Fruit fly (Drosophila melanogaster) whole organism, wandering third instar larva: Measurements from ENCODE around the gene PK1-R.

Experiments used
- Abd-B ChIP-seq: fragments of >200 bp; optimal IDR thresholded peaks from 2 replicates; lab custom pipeline; 2017; ENCODE audit warnings: missing biosample characterization, missing genetic modification characterization
- Hr78 ChIP-seq: fragments of >200 bp; optimal IDR thresholded peaks from 2 replicates; lab custom pipeline; 2017; ENCODE audit warnings: missing biosample characterization, missing genetic modification characterization
- OdsH ChIP-seq: fragments of 200-800 bp; sonication (Bioruptor generic); optimal IDR thresholded peaks from 2 replicates; lab custom pipeline; 2016; ENCODE audit warnings: missing biosample characterization, mild to moderate bottlenecking, missing genetic modification characterization
- br ChIP-seq: fragments of 200-800 bp; sonication (Bioruptor generic); optimal IDR thresholded peaks from 2 replicates; lab custom pipeline; 2016; ENCODE audit warnings: missing biosample characterization, missing genetic modification characterization
- ey ChIP-seq: fragments of 200-800 bp; sonication (Bioruptor generic); optimal IDR thresholded peaks from 2 replicates; lab custom pipeline; 2016; ENCODE audit warnings: missing biosample characterization, missing genetic modification characterization
- h ChIP-seq: fragments of 200-800 bp; sonication (Bioruptor generic); optimal IDR thresholded peaks from 3 replicates; lab custom pipeline; 2016; ENCODE audit warnings: missing biosample characterization, mild to moderate bottlenecking, missing genetic modification characterization
- rgr ChIP-seq: fragments of 200-800 bp; sonication (Bioruptor generic); optimal IDR thresholded peaks from 3 replicates; lab custom pipeline; 2016; ENCODE audit warnings: missing biosample characterization, mild to moderate bottlenecking, missing genetic modification characterization
- sage ChIP-seq: fragments of 200-800 bp; sonication (Bioruptor generic); optimal IDR thresholded peaks from 2 replicates; lab custom pipeline; 2016; ENCODE audit warnings: missing biosample characterization, mild to moderate bottlenecking, missing genetic modification characterization

DNA sequence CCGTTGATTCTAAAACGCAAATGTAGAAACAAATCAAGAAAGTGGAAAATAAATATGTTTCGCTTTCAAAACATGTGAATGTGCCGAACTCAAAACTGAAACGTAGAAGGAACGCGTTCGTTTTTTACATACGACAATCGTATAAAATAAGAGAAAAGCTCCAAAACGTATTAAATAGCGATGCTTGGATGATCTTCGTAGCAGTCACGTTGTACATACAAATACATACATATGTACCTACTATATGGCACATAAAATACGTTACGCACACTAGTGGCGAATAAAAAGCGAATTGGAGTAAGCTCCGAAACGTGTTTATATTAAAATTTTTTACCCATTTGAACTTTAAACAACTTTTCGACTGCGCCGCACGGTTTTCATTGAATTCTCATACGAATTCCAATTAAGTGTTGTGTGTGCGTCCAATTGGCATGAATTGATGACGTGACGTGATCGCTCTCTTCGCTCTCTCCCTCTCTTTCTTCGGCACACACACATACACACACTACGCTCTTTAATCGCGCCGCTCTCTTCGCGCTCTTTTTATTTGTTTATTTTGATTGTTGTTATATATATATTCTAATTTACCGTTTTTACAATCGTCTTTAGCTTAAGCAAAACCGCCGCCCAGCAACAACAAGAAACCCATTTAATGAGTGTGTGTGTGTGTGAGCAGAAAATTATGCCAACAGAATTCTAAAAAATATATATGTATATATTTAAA is 45.6 kb downstream of the PK1-R start:
- TF ChIP-seq rgr (GFP tag; lab: Kevin White, UChicago) (no peak), Abd-B (GFP tag; lab: Kevin White, UChicago) (no peak), sage (peak; percentile 81), Hr78 (GFP tag; lab: Kevin White, UChicago) (no peak), br (GFP tag; lab: Kevin White, UChicago) (no peak), ey (no peak), h (GFP tag; lab: Kevin White, UChicago) (no peak), OdsH (GFP tag; lab: Kevin White, UChicago) (no peak)
